In genomic region chrIV:9668103-9668672, ce11 we compare ENCODE assay signal across 3 worm cellular contexts.
TF ChIP-seq lines count a peak whose summit lies in the region.

No protein-coding gene starts in this region.

TF ChIP-seq in whole organism, L1 larva, 84 proteins besides CTCF, POLR2A, EP300 and RAD21 (continued from another document):
- peak in 1 of 2 experiments; percentile 14 for TF ChIP-seq lin-35 (GFP tag; optimal IDR thresholded peaks at IDR 0.05; lab: Kevin White, UChicago)

TF ChIP-seq in whole organism, L2 larva, 48 proteins besides CTCF, POLR2A, EP300 and RAD21 (continued from another document):
- peak; percentile 3 for TF ChIP-seq nhr-129 (tag; optimal IDR thresholded peaks at IDR 0.05; lab: Kevin White, UChicago)
- TF ChIP-seq ztf-4 (tag; optimal IDR thresholded peaks at IDR 0.05; lab: Kevin White, UChicago) = peak; percentile 38
- TF ChIP-seq ZK546.5 (tag; optimal IDR thresholded peaks at IDR 0.05; lab: Kevin White, UChicago) = no peak
- no peak for TF ChIP-seq C34F6.9 (tag; optimal IDR thresholded peaks at IDR 0.05; lab: Kevin White, UChicago)
- TF ChIP-seq fos-1 (tag; optimal IDR thresholded peaks at IDR 0.05; lab: Kevin White, UChicago) = no peak
- no peak for TF ChIP-seq unc-39 (tag; optimal IDR thresholded peaks at IDR 0.05; lab: Kevin White, UChicago)
- no peak for TF ChIP-seq mdl-1 (tag; optimal IDR thresholded peaks at IDR 0.05; lab: Kevin White, UChicago)
- TF ChIP-seq lin-13 (GFP tag; optimal IDR thresholded peaks at IDR 0.05; lab: Kevin White, UChicago) = no peak
- no peak for TF ChIP-seq lin-39 (tag; optimal IDR thresholded peaks at IDR 0.05; lab: Kevin White, UChicago)
- no peak for TF ChIP-seq unc-55 (GFP tag; optimal IDR thresholded peaks at IDR 0.05; lab: Kevin White, UChicago)
- TF ChIP-seq R02D3.7 (tag; optimal IDR thresholded peaks at IDR 0.05; lab: Kevin White, UChicago) = no peak
- peak; percentile 44 for TF ChIP-seq crh-2 (tag; optimal IDR thresholded peaks at IDR 0.05; lab: Kevin White, UChicago)
- TF ChIP-seq aly-2 (tag; optimal IDR thresholded peaks at IDR 0.05; lab: Kevin White, UChicago) = no peak
- no peak for TF ChIP-seq ceh-82 (tag; optimal IDR thresholded peaks at IDR 0.05; lab: Kevin White, UChicago)
- no peak for TF ChIP-seq dmd-4 (tag; optimal IDR thresholded peaks at IDR 0.05; lab: Kevin White, UChicago)

TF ChIP-seq in whole organism, L4 larva, 104 proteins besides CTCF, POLR2A, EP300 and RAD21 (continued from another document):
- TF ChIP-seq hlh-30 (tag; optimal IDR thresholded peaks at IDR 0.05; lab: Kevin White, UChicago; ENCODE audit: insufficient read depth) = peak; percentile 65
- TF ChIP-seq fkh-10 (GFP tag; optimal IDR thresholded peaks at IDR 0.05; lab: Kevin White, UChicago) = no peak
